3 fruit fly cellular contexts compared by ENCODE assay signal in the genomic region with DNA sequence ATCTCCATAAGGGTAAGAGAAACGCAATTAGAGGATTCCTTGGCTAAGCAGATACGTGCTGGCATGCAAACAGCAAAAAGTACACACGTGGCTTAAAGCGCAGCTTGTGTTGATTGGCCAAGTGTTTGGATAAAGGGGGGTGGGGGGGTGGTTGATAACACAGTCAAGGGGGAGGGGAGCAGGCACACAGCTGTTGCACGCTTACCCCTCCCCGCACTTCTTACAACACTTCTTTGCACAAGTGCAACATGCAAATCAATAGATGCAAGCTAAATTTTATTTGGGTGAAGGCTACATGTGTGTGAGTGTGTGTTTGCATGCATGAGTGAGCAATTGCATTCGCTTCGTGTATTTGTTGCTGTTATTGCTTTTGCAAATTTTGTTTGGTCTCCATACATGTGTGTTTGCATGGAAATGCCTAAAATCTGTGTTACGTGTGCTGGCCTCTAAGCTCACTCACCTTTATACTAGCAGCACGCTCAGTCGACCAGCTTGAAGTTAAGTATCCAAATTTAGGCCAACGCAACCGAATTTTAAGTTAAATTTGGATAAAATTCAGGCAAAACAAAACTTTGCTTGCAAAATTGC.
TF ChIP-seq lines count a peak whose summit lies in the region.

No protein-coding gene starts in this region.

- TF ChIP-seq CTCF in whole organism, embryonic (GFP tag; optimal IDR thresholded peaks at IDR 0.05; lab: Kevin White, UChicago): no peak

TF ChIP-seq in whole organism, adult, 20 proteins besides CTCF, POLR2A, EP300 and RAD21:
- TF ChIP-seq CG7101 (tag; optimal IDR thresholded peaks at IDR 0.05; lab: Kevin White, UChicago) (no peak), tj (GFP tag; optimal IDR thresholded peaks at IDR 0.05; lab: Kevin White, UChicago) (peak; percentile 28), Crg-1 (GFP tag; optimal IDR thresholded peaks at IDR 0.05; lab: Kevin White, UChicago) (no peak), cnc (optimal IDR thresholded peaks at IDR 0.05; lab: Kevin White, UChicago) (peak in 1 of 2 experiments; percentile 74), CG33017 (tag; optimal IDR thresholded peaks at IDR 0.05; lab: Kevin White, UChicago) (no peak), CG5204 (GFP tag; optimal IDR thresholded peaks at IDR 0.05; lab: Kevin White, UChicago) (no peak), Clk (GFP tag; optimal IDR thresholded peaks at IDR 0.05; lab: Kevin White, UChicago) (no peak)
TF ChIP-seq in whole organism, adult: peak in this region for 2.

TF ChIP-seq in whole organism, embryonic, 481 proteins besides CTCF, POLR2A, EP300 and RAD21 (continues in another document):
- TF ChIP-seq bowl (GFP tag; IDR thresholded peaks at IDR 0.05; lab: Robert Waterston, UW): no peak
- no peak for TF ChIP-seq CG10209 (GFP tag; optimal IDR thresholded peaks at IDR 0.05; lab: Kevin White, UChicago)
- TF ChIP-seq her (GFP tag; optimal IDR thresholded peaks at IDR 0.05; lab: Kevin White, UChicago): no peak
- TF ChIP-seq tio (GFP tag; optimal IDR thresholded peaks at IDR 0.05; lab: Kevin White, UChicago): no peak
- TF ChIP-seq CG4617 (GFP tag; optimal IDR thresholded peaks at IDR 0.05; lab: Kevin White, UChicago; ENCODE audit: borderline replicate concordance): peak; percentile 20
- no peak for TF ChIP-seq CG1832 (GFP tag; optimal IDR thresholded peaks at IDR 0.05; lab: Kevin White, UChicago)
- no peak for TF ChIP-seq NfI (GFP tag; optimal IDR thresholded peaks at IDR 0.05; lab: Kevin White, UChicago)
- peak; percentile 48 for TF ChIP-seq scrt (GFP tag; optimal IDR thresholded peaks at IDR 0.05; lab: Kevin White, UChicago)
- peak; percentile 43; the same call in 1 of the 3 replicates for TF ChIP-seq CG34422 (GFP tag; IDR thresholded peaks at IDR 0.05; lab: Robert Waterston, UW)
- TF ChIP-seq CG42726 (GFP tag; IDR thresholded peaks at IDR 0.05; lab: Robert Waterston, UW; ENCODE audit: partially characterized antibody): no peak
- no peak for TF ChIP-seq jumu (GFP tag; optimal IDR thresholded peaks at IDR 0.05; lab: Kevin White, UChicago)
- no peak for TF ChIP-seq dmrt99B (tag; optimal IDR thresholded peaks at IDR 0.05; lab: Kevin White, UChicago)
- TF ChIP-seq TFAM (GFP tag; optimal IDR thresholded peaks at IDR 0.05; lab: Kevin White, UChicago): no peak
- no peak for TF ChIP-seq sr (GFP tag; IDR thresholded peaks at IDR 0.05; lab: Robert Waterston, UW)
- TF ChIP-seq vvl (GFP tag; IDR thresholded peaks at IDR 0.05; lab: Robert Waterston, UW): no peak
- no peak for TF ChIP-seq Oaz (GFP tag; IDR thresholded peaks at IDR 0.05; lab: Robert Waterston, UW)
- TF ChIP-seq CG8944 (GFP tag; optimal IDR thresholded peaks at IDR 0.05; lab: Kevin White, UChicago): no peak
- TF ChIP-seq CG11723 (GFP tag; optimal IDR thresholded peaks at IDR 0.05; lab: Kevin White, UChicago): no peak
- TF ChIP-seq CG4707 (GFP tag; optimal IDR thresholded peaks at IDR 0.05; lab: Kevin White, UChicago): no peak
- TF ChIP-seq CG17361 (GFP tag; IDR thresholded peaks at IDR 0.05; lab: Robert Waterston, UW): no peak
- TF ChIP-seq Rfx (GFP tag; IDR thresholded peaks at IDR 0.05; lab: Robert Waterston, UW): no peak
- no peak for TF ChIP-seq ash1 (GFP tag; optimal IDR thresholded peaks at IDR 0.05; lab: Kevin White, UChicago)
- TF ChIP-seq crc (GFP tag; optimal IDR thresholded peaks at IDR 0.05; lab: Kevin White, UChicago): no peak
- TF ChIP-seq YL-1 (GFP tag; optimal IDR thresholded peaks at IDR 0.05; lab: Kevin White, UChicago): peak; percentile 30
- TF ChIP-seq CG14014 (GFP tag; IDR thresholded peaks at IDR 0.05; lab: Robert Waterston, UW): no peak
- no peak for TF ChIP-seq CG10431 (GFP tag; optimal IDR thresholded peaks at IDR 0.05; lab: Kevin White, UChicago)
- no peak for TF ChIP-seq Six4 (GFP tag; optimal IDR thresholded peaks at IDR 0.05; lab: Kevin White, UChicago)
- no peak for TF ChIP-seq CG9797 (GFP tag; optimal IDR thresholded peaks at IDR 0.05; lab: Kevin White, UChicago)
- no peak for TF ChIP-seq chn (GFP tag; optimal IDR thresholded peaks at IDR 0.05; lab: Kevin White, UChicago)
- no peak for TF ChIP-seq ci (GFP tag; IDR thresholded peaks at IDR 0.05; lab: Robert Waterston, UW)
- TF ChIP-seq MESR4 (GFP tag; optimal IDR thresholded peaks at IDR 0.05; lab: Kevin White, UChicago): peak; percentile 51
- no peak for TF ChIP-seq CG14710 (tag; optimal IDR thresholded peaks at IDR 0.05; lab: Kevin White, UChicago)
- TF ChIP-seq dmrt11E (tag; optimal IDR thresholded peaks at IDR 0.05; lab: Kevin White, UChicago): no peak
- TF ChIP-seq Hand (GFP tag; optimal IDR thresholded peaks at IDR 0.05; lab: Kevin White, UChicago): no peak
- TF ChIP-seq Bdp1 (GFP tag; optimal IDR thresholded peaks at IDR 0.05; lab: Kevin White, UChicago): no peak
- TF ChIP-seq Tbp (GFP tag; optimal IDR thresholded peaks at IDR 0.05; lab: Kevin White, UChicago): no peak
- no peak for TF ChIP-seq CG7556 (GFP tag; optimal IDR thresholded peaks at IDR 0.05; lab: Kevin White, UChicago)
- TF ChIP-seq zfh1 (GFP tag; IDR thresholded peaks at IDR 0.05; lab: Robert Waterston, UW): no peak
- TF ChIP-seq CG15696 (tag; optimal IDR thresholded peaks at IDR 0.05; lab: Kevin White, UChicago): no peak
- TF ChIP-seq Mrtf (GFP tag; IDR thresholded peaks at IDR 0.05; lab: Robert Waterston, UW): no peak
- no peak for TF ChIP-seq phol (tag; optimal IDR thresholded peaks at IDR 0.05; lab: Kevin White, UChicago)

TF ChIP-seq in whole organism, prepupa, 60 proteins besides CTCF, POLR2A, EP300 and RAD21:
- peak; percentile 46; the same call in 1 of the 3 replicates for TF ChIP-seq eg (GFP tag; IDR thresholded peaks at IDR 0.05; lab: Robert Waterston, UW)
- no peak for TF ChIP-seq dsx (GFP tag; optimal IDR thresholded peaks at IDR 0.05; lab: Kevin White, UChicago; ENCODE audit: poor library complexity, severe bottlenecking)
- no peak for TF ChIP-seq achi (GFP tag; optimal IDR thresholded peaks at IDR 0.05; lab: Kevin White, UChicago)
- TF ChIP-seq CG6276 (GFP tag; optimal IDR thresholded peaks at IDR 0.05; lab: Kevin White, UChicago): no peak
- no peak for TF ChIP-seq CG9139 (GFP tag; optimal IDR thresholded peaks at IDR 0.05; lab: Kevin White, UChicago)
- TF ChIP-seq Eip75B (GFP tag; optimal IDR thresholded peaks at IDR 0.05; lab: Kevin White, UChicago): no peak
- no peak for TF ChIP-seq OdsH (GFP tag; optimal IDR thresholded peaks at IDR 0.05; lab: Kevin White, UChicago)
- no peak for TF ChIP-seq CG10669 (GFP tag; optimal IDR thresholded peaks at IDR 0.05; lab: Kevin White, UChicago)
- no peak for TF ChIP-seq CG7368 (GFP tag; optimal IDR thresholded peaks at IDR 0.05; lab: Kevin White, UChicago)
- TF ChIP-seq fkh (GFP tag; optimal IDR thresholded peaks at IDR 0.05; lab: Kevin White, UChicago): peak; percentile 29
